ENCODE assay signal across 1 worm cellular context in the genomic region with DNA sequence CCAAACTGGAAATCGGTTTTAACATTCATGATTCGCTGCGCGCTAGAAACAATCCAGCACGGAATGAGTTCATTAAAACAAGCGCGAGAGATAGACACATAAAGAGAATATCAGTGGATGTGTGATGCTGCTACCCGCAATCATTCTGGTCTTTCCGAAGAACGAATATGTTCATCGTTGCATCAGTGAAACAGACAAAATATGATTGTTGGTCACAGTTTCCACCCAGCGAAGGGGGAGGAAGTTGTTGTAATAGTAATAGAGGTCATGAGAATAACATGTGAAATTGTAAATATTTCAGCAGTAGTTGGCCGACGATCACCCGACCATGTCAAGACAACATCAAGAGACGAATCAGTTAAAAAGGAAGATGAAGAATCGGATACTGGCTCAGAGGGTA.
TF ChIP-seq lines count a peak whose summit lies in the region.

No protein-coding gene starts in this region.

TF ChIP-seq in whole organism, L1 larva, 84 proteins besides CTCF, POLR2A, EP300 and RAD21 (continued from another document):
- TF ChIP-seq nhr-77 (tag; optimal IDR thresholded peaks at IDR 0.05; lab: Kevin White, UChicago), result no peak
- no peak for TF ChIP-seq mab-9 (GFP tag; IDR thresholded peaks at IDR 0.05; lab: Robert Waterston, UW)
- TF ChIP-seq fkh-10 (GFP tag; optimal IDR thresholded peaks at IDR 0.05; lab: Kevin White, UChicago), result no peak
- no peak for TF ChIP-seq fkh-4 (tag; optimal IDR thresholded peaks at IDR 0.05; lab: Kevin White, UChicago; ENCODE audit: borderline replicate concordance)
- no peak for TF ChIP-seq mdl-1 (tag; optimal IDR thresholded peaks at IDR 0.05; lab: Kevin White, UChicago)
- no peak for TF ChIP-seq lir-3 (tag; optimal IDR thresholded peaks at IDR 0.05; lab: Kevin White, UChicago; ENCODE audit: poor library complexity)
- no peak for TF ChIP-seq vab-15 (tag; optimal IDR thresholded peaks at IDR 0.05; lab: Kevin White, UChicago)
- no peak for TF ChIP-seq lin-13 (GFP tag; optimal IDR thresholded peaks at IDR 0.05; lab: Kevin White, UChicago)
- TF ChIP-seq nhr-28 (tag; optimal IDR thresholded peaks at IDR 0.05; lab: Kevin White, UChicago), result no peak
- TF ChIP-seq ceh-88 (GFP tag; IDR thresholded peaks at IDR 0.05; lab: Robert Waterston, UW), result no peak
- no peak for TF ChIP-seq sox-4 (tag; optimal IDR thresholded peaks at IDR 0.05; lab: Kevin White, UChicago)
- TF ChIP-seq mef-2 (tag; optimal IDR thresholded peaks at IDR 0.05; lab: Kevin White, UChicago), result no peak
- no peak for TF ChIP-seq pag-3 (tag; optimal IDR thresholded peaks at IDR 0.05; lab: Kevin White, UChicago; ENCODE audit: borderline replicate concordance, insufficient read depth)
- peak in 1 of 6 experiments; percentile 26 for TF ChIP-seq elt-3 (tag; optimal IDR thresholded peaks at IDR 0.05; lab: Kevin White, UChicago)
- TF ChIP-seq ceh-63 (GFP tag; optimal IDR thresholded peaks at IDR 0.05; lab: Kevin White, UChicago), result no peak
- no peak for TF ChIP-seq elt-2 (tag; optimal IDR thresholded peaks at IDR 0.05; lab: Kevin White, UChicago)
- TF ChIP-seq nhr-20 (tag; optimal IDR thresholded peaks at IDR 0.05; lab: Kevin White, UChicago), result peak; percentile 37
- no peak for TF ChIP-seq efl-1 (optimal IDR thresholded peaks at IDR 0.05; lab: Kevin White, UChicago)
- TF ChIP-seq efl-1 (GFP tag; optimal IDR thresholded peaks at IDR 0.05 in 1 of 2; lab: Kevin White, UChicago), result no peak
- no peak for TF ChIP-seq zag-1 (tag; optimal IDR thresholded peaks at IDR 0.05; lab: Kevin White, UChicago)
- TF ChIP-seq nhr-84 (tag; optimal IDR thresholded peaks at IDR 0.05; lab: Kevin White, UChicago), result no peak
- TF ChIP-seq nhr-47 (tag; optimal IDR thresholded peaks at IDR 0.05; lab: Kevin White, UChicago), result no peak
- no peak for TF ChIP-seq unc-86 (tag; optimal IDR thresholded peaks at IDR 0.05; lab: Kevin White, UChicago)
- TF ChIP-seq alr-1 (tag; optimal IDR thresholded peaks at IDR 0.05; lab: Kevin White, UChicago; ENCODE audit: borderline replicate concordance), result no peak
- no peak for TF ChIP-seq ceh-90 (tag; optimal IDR thresholded peaks at IDR 0.05; lab: Kevin White, UChicago)
- no peak for TF ChIP-seq rnt-1 (tag; optimal IDR thresholded peaks at IDR 0.05; lab: Kevin White, UChicago)
- no peak for TF ChIP-seq sptf-1 (tag; optimal IDR thresholded peaks at IDR 0.05; lab: Kevin White, UChicago)
- TF ChIP-seq nhr-76 (tag; optimal IDR thresholded peaks at IDR 0.05; lab: Kevin White, UChicago), result no peak
- no peak for TF ChIP-seq egl-27 (tag; optimal IDR thresholded peaks at IDR 0.05; lab: Kevin White, UChicago)
- TF ChIP-seq ets-5 (GFP tag; IDR thresholded peaks at IDR 0.05; lab: Robert Waterston, UW), result no peak
- TF ChIP-seq snu-23 (GFP tag; optimal IDR thresholded peaks at IDR 0.05; lab: Kevin White, UChicago), result peak; percentile 22
- TF ChIP-seq xbp-1 (tag; optimal IDR thresholded peaks at IDR 0.05; lab: Kevin White, UChicago), result no peak
- no peak for TF ChIP-seq unc-30 (tag; optimal IDR thresholded peaks at IDR 0.05; lab: Kevin White, UChicago)
- TF ChIP-seq snpc-4 (tag; optimal IDR thresholded peaks at IDR 0.05; lab: Kevin White, UChicago), result no peak
- TF ChIP-seq ceh-82 (tag; optimal IDR thresholded peaks at IDR 0.05; lab: Kevin White, UChicago), result no peak
- no peak for TF ChIP-seq ztf-4 (tag; optimal IDR thresholded peaks at IDR 0.05; lab: Kevin White, UChicago)
- no peak for TF ChIP-seq dsc-1 (tag; optimal IDR thresholded peaks at IDR 0.05; lab: Kevin White, UChicago)
- no peak for TF ChIP-seq C34B4.2 (tag; optimal IDR thresholded peaks at IDR 0.05; lab: Kevin White, UChicago)
- TF ChIP-seq aha-1 (tag; optimal IDR thresholded peaks at IDR 0.05; lab: Kevin White, UChicago), result no peak
- TF ChIP-seq nhr-85 (tag; lab: Kevin White, UChicago), result peak; percentile 6
- no peak for TF ChIP-seq nhr-11 (tag; optimal IDR thresholded peaks at IDR 0.05; lab: Kevin White, UChicago)
- TF ChIP-seq sup-37 (GFP tag; optimal IDR thresholded peaks at IDR 0.05; lab: Kevin White, UChicago), result no peak
- TF ChIP-seq fos-1 (tag; optimal IDR thresholded peaks at IDR 0.05; lab: Kevin White, UChicago), result no peak
- no peak for TF ChIP-seq lin-39 (tag; optimal IDR thresholded peaks at IDR 0.05; lab: Kevin White, UChicago)
- no peak for TF ChIP-seq unc-98 (GFP tag; IDR thresholded peaks at IDR 0.05; lab: Robert Waterston, UW)
- TF ChIP-seq C16A3.4 (tag; optimal IDR thresholded peaks at IDR 0.05; lab: Kevin White, UChicago), result no peak
- TF ChIP-seq jun-1 (tag; optimal IDR thresholded peaks at IDR 0.05; lab: Kevin White, UChicago), result no peak
- TF ChIP-seq nhr-71 (tag; optimal IDR thresholded peaks at IDR 0.05; lab: Kevin White, UChicago), result peak; percentile 29
- TF ChIP-seq F16B12.6 (tag; optimal IDR thresholded peaks at IDR 0.05; lab: Kevin White, UChicago), result no peak
- TF ChIP-seq zip-4 (GFP tag; optimal IDR thresholded peaks at IDR 0.05; lab: Kevin White, UChicago), result no peak
- peak; percentile 32 for TF ChIP-seq blmp-1 (tag; optimal IDR thresholded peaks at IDR 0.05; lab: Kevin White, UChicago)
- TF ChIP-seq pqm-1 (tag; optimal IDR thresholded peaks at IDR 0.05; lab: Kevin White, UChicago), result no peak
- TF ChIP-seq tlp-1 (tag; optimal IDR thresholded peaks at IDR 0.05; lab: Kevin White, UChicago), result no peak
- no peak for TF ChIP-seq pax-3 (tag; optimal IDR thresholded peaks at IDR 0.05; lab: Kevin White, UChicago)
- TF ChIP-seq hlh-17 (GFP tag; optimal IDR thresholded peaks at IDR 0.05; lab: Kevin White, UChicago; ENCODE audit: borderline replicate concordance), result no peak
